Fruit fly (Drosophila melanogaster) Kc167 (cell line): ENCODE data around the gene gdl.

ENCODE experiments used
- Myc ChIP-seq: fragments of >200 bp; optimal IDR thresholded peaks from 2 replicates; lab custom pipeline; 2017; ENCODE audit warnings: missing external identifiers
- Sin3A ChIP-seq: fragments of >200 bp; optimal IDR thresholded peaks from 2 replicates; lab custom pipeline; 2018; ENCODE audit warnings: missing external identifiers
- h ChIP-seq: fragments of >200 bp; optimal IDR thresholded peaks from 3 replicates; lab custom pipeline; 2018; ENCODE audit warnings: missing external identifiers
- insv ChIP-seq: fragments of >200 bp; optimal IDR thresholded peaks from 3 replicates; lab custom pipeline; 2018; ENCODE audit warnings: missing external identifiers
- psq ChIP-seq: fragments of >200 bp; optimal IDR thresholded peaks from 2 replicates; lab custom pipeline; 2017; ENCODE audit warnings: missing external identifiers
- ttk ChIP-seq: sonication (Bioruptor generic); optimal IDR thresholded peaks from 2 replicates; lab custom pipeline; 2017; ENCODE audit warnings: missing external identifiers

dm6 chr3L:15525153-15525552 is 15.9 kb downstream of the gdl start, which contains the start of gene CG33986:
- TF ChIP-seq psq: no peak
- no peak for TF ChIP-seq Sin3A
- TF ChIP-seq insv (lab: Kevin White, UChicago): no peak
- TF ChIP-seq ttk (lab: Kevin White, UChicago): no peak
- no peak for TF ChIP-seq h (lab: Kevin White, UChicago)
- TF ChIP-seq Myc (lab: Kevin White, UChicago): no peak
